Worm (Caenorhabditis elegans) whole organism, L4 larva: ENCODE data around the gene E02H1.1.
A peak's percentile ranks its signal among the peaks of the same experiment; 100 is the strongest.

Source experiments
- F10B5.3 ChIP-seq: sonication (generic microtip); optimal IDR thresholded peaks from 2 replicates; lab custom pipeline; 2016; ENCODE audit warnings: mild to moderate bottlenecking, missing genetic modification characterization, missing compliant biosample characterization
- F49E8.2 ChIP-seq: sonication (generic microtip); optimal IDR thresholded peaks from 2 replicates; lab custom pipeline; 2016; ENCODE audit warnings: missing compliant biosample characterization, mild to moderate bottlenecking, missing genetic modification characterization, borderline replicate concordance
- R02D3.7 ChIP-seq: fragments of 150-350 bp; sonication (generic microtip); optimal IDR thresholded peaks from 3 replicates; lab custom pipeline; 2014; ENCODE audit warnings: missing biosample characterization, missing genetic modification characterization
- aha-1 ChIP-seq: fragments of 150-350 bp; peaks from one replicate; lab custom pipeline; 2014; ENCODE audit warnings: missing biosample characterization, missing genetic modification characterization
- aly-2 ChIP-seq: sonication (generic microtip); optimal IDR thresholded peaks from 2 replicates; lab custom pipeline; 2018; ENCODE audit warnings: missing biosample characterization, missing genetic modification characterization
- ama-1 ChIP-seq: fragments of 150-350 bp; optimal IDR thresholded peaks from 2 replicates; lab custom pipeline; 2014; ENCODE audit warnings: inconsistent platforms, mixed read lengths
- ceh-28 ChIP-seq: fragments of 150-350 bp; optimal IDR thresholded peaks from 2 replicates; lab custom pipeline; 2014; ENCODE audit warnings: missing biosample characterization, missing genetic modification reagents, missing genetic modification characterization
- daf-16 ChIP-seq, 3 experiments: sonication (generic microtip); optimal IDR thresholded peaks; 2 replicates each; lab custom pipeline; 2016 to 2017; ENCODE audit warnings: missing genetic modification characterization in 3 of 3, missing genetic modification reagents in 3 of 3, mild to moderate bottlenecking in 2 of 3, missing compliant biosample characterization in 2 of 3, missing biosample characterization in 1 of 3, moderate library complexity in 1 of 3
- dmd-6 ChIP-seq: fragments of 200-800 bp; sonication (Bioruptor generic); IDR thresholded peaks from 2 replicates; pipeline ENCODE4 v1.3.6; 2022; ENCODE audit warnings: missing genetic modification reagents, missing genetic modification characterization, missing compliant biosample characterization
- dpl-1 ChIP-seq: fragments of 150-350 bp; optimal IDR thresholded peaks from 2 replicates; lab custom pipeline; 2014; ENCODE audit warnings: missing biosample characterization, missing genetic modification reagents, missing genetic modification characterization
- duxl-1 ChIP-seq: sonication (generic microtip); optimal IDR thresholded peaks from 2 replicates; lab custom pipeline; 2016; ENCODE audit warnings: mild to moderate bottlenecking, missing genetic modification characterization, moderate library complexity, missing compliant biosample characterization; ENCODE audit not compliant: poor library complexity
- egl-43 ChIP-seq: fragments of 200-800 bp; sonication (Bioruptor generic); IDR thresholded peaks from 2 replicates; pipeline ENCODE4 v1.3.6; 2022; ENCODE audit warnings: missing genetic modification reagents, missing genetic modification characterization, missing compliant biosample characterization
- fos-1 ChIP-seq: fragments of 150-350 bp; optimal IDR thresholded peaks from 2 replicates; lab custom pipeline; 2014; ENCODE audit warnings: missing biosample characterization, missing genetic modification characterization
- hlh-11 ChIP-seq: fragments of 200-800 bp; sonication (Bioruptor generic); optimal IDR thresholded peaks from 2 replicates; lab custom pipeline; 2018; ENCODE audit warnings: mild to moderate bottlenecking, missing genetic modification characterization, missing compliant biosample characterization
- hlh-30 ChIP-seq: sonication (generic microtip); optimal IDR thresholded peaks from 2 replicates; lab custom pipeline; 2017; ENCODE audit warnings: antibody characterized with exemption, mild to moderate bottlenecking, missing genetic modification characterization, missing compliant biosample characterization; ENCODE audit not compliant: insufficient read depth
- lin-1 ChIP-seq: fragments of 200-800 bp; sonication (Bioruptor generic); IDR thresholded peaks from 2 replicates; pipeline ENCODE4 v1.3.6; 2022; ENCODE audit warnings: missing genetic modification reagents, missing genetic modification characterization, missing compliant biosample characterization
- lin-13 ChIP-seq: fragments of 150-350 bp; optimal IDR thresholded peaks from 2 replicates; lab custom pipeline; 2014; ENCODE audit warnings: missing biosample characterization, missing genetic modification reagents, missing genetic modification characterization
- lin-15B ChIP-seq: fragments of 150-350 bp; sonication (generic microtip); optimal IDR thresholded peaks from 3 replicates; lab custom pipeline; 2014; ENCODE audit warnings: missing biosample characterization, missing genetic modification characterization
- madf-5 ChIP-seq, 2 experiments: fragments of 200-800 bp; sonication (Bioruptor generic); IDR thresholded peaks; 2 replicates each; pipeline ENCODE4 v1.3.6; 2022; ENCODE audit warnings: missing compliant biosample characterization in 2 of 2, missing genetic modification characterization in 2 of 2
- mdl-1 ChIP-seq, 2 experiments: fragments of 150-350 bp in 1 of 2; sonication (generic microtip) in 1 of 2; optimal IDR thresholded peaks; 2 replicates each; lab custom pipeline; 2014 to 2017; ENCODE audit warnings: missing biosample characterization in 2 of 2, missing genetic modification characterization in 2 of 2
- mep-1 ChIP-seq: fragments of 150-350 bp; sonication (generic microtip); optimal IDR thresholded peaks from 3 replicates; lab custom pipeline; 2014; ENCODE audit warnings: missing biosample characterization, missing genetic modification characterization
- mxl-2 ChIP-seq: fragments of 200-800 bp; sonication (Bioruptor generic); conservative IDR thresholded peaks from 2 replicates; pipeline ENCODE4 v1.3.6; 2022; ENCODE audit warnings: missing genetic modification reagents, missing genetic modification characterization, missing compliant biosample characterization
- mxl-3 ChIP-seq: fragments of 200-800 bp; sonication (Bioruptor generic); optimal IDR thresholded peaks from 2 replicates; lab custom pipeline; 2018; ENCODE audit warnings: mild to moderate bottlenecking, missing genetic modification characterization, missing compliant biosample characterization
- nhr-11 ChIP-seq: fragments of 150-350 bp; optimal IDR thresholded peaks from 2 replicates; lab custom pipeline; 2014; ENCODE audit warnings: missing biosample characterization, missing genetic modification characterization
- nhr-25 ChIP-seq: sonication (generic microtip); optimal IDR thresholded peaks from 2 replicates; lab custom pipeline; 2017; ENCODE audit warnings: missing genetic modification characterization, mild to moderate bottlenecking, missing compliant biosample characterization, antibody characterized with exemption, moderate library complexity, borderline replicate concordance; ENCODE audit not compliant: insufficient read depth
- nhr-28 ChIP-seq: fragments of 150-350 bp; optimal IDR thresholded peaks from 2 replicates; lab custom pipeline; 2014; ENCODE audit warnings: missing biosample characterization, missing genetic modification characterization
- nhr-41 ChIP-seq: fragments of 200-800 bp; sonication (Bioruptor generic); IDR thresholded peaks from 2 replicates; pipeline ENCODE4 v1.3.6; 2022; ENCODE audit warnings: missing genetic modification reagents, missing genetic modification characterization, missing compliant biosample characterization
- nhr-42 ChIP-seq: fragments of 200-800 bp; sonication (Bioruptor generic); IDR thresholded peaks from 2 replicates; pipeline ENCODE4 v1.3.6; 2022; ENCODE audit warnings: missing genetic modification characterization, missing compliant biosample characterization
- nhr-6 ChIP-seq: fragments of 150-350 bp; optimal IDR thresholded peaks from 2 replicates; lab custom pipeline; 2014; ENCODE audit warnings: missing biosample characterization, missing genetic modification characterization
- pha-4 ChIP-seq, 2 experiments: fragments of 150-350 bp in 1 of 2; fragments of 200-800 bp in 1 of 2; sonication (Bioruptor generic) in 1 of 2; IDR thresholded peaks in 1 of 2; optimal IDR thresholded peaks in 1 of 2; 2 replicates each; pipeline versions ENCODE4 v1.3.6 to Lab custom; 2014 to 2022; ENCODE audit warnings: missing genetic modification characterization in 2 of 2, missing genetic modification reagents in 2 of 2, missing biosample characterization in 1 of 2, missing compliant biosample characterization in 1 of 2
- php-3 ChIP-seq: fragments of 200-800 bp; sonication (Bioruptor generic); IDR thresholded peaks from 2 replicates; pipeline ENCODE4 v1.3.6; 2022; ENCODE audit warnings: missing genetic modification reagents, missing genetic modification characterization, missing compliant biosample characterization
- pqm-1 ChIP-seq: sonication (generic microtip); optimal IDR thresholded peaks from 2 replicates; lab custom pipeline; 2017; ENCODE audit warnings: missing biosample characterization, missing genetic modification characterization
- rbr-2 ChIP-seq: sonication (generic microtip); optimal IDR thresholded peaks from 2 replicates; lab custom pipeline; 2016; ENCODE audit warnings: missing genotype, missing genetic modification characterization, missing compliant biosample characterization
- set-16 ChIP-seq: fragments of 200-800 bp; sonication (Bioruptor generic); IDR thresholded peaks from 2 replicates; pipeline ENCODE4 v1.3.6; 2022; ENCODE audit warnings: missing genetic modification reagents, missing genetic modification characterization, missing compliant biosample characterization
- spr-1 ChIP-seq: sonication (generic microtip); optimal IDR thresholded peaks from 2 replicates; lab custom pipeline; 2016; ENCODE audit warnings: mild to moderate bottlenecking, missing genetic modification characterization, missing compliant biosample characterization
- unc-62 ChIP-seq, 3 experiments: fragments of 150-350 bp in 1 of 3; sonication (generic microtip); optimal IDR thresholded peaks in 2 of 3; peaks in 1 of 3; 1 replicate in 1 of 3; 2 replicates in 2 of 3; lab custom pipeline; 2014 to 2017; ENCODE audit warnings: missing biosample characterization in 3 of 3, missing genetic modification characterization in 3 of 3, missing genetic modification reagents in 3 of 3, missing genotype in 1 of 3
- vab-7 ChIP-seq: fragments of 200-800 bp; sonication (Bioruptor generic); IDR thresholded peaks from 2 replicates; pipeline ENCODE4 v1.3.6; 2022; ENCODE audit warnings: missing genetic modification reagents, missing genetic modification characterization, missing compliant biosample characterization
- ztf-11 ChIP-seq: fragments of 150-350 bp; optimal IDR thresholded peaks from 2 replicates; lab custom pipeline; 2014; ENCODE audit warnings: missing biosample characterization, missing genetic modification characterization
- ztf-7 ChIP-seq: fragments of 150-350 bp; optimal IDR thresholded peaks from 2 replicates; lab custom pipeline; 2014; ENCODE audit warnings: missing biosample characterization, missing genetic modification characterization

The E02H1.1 gene

DNA sequence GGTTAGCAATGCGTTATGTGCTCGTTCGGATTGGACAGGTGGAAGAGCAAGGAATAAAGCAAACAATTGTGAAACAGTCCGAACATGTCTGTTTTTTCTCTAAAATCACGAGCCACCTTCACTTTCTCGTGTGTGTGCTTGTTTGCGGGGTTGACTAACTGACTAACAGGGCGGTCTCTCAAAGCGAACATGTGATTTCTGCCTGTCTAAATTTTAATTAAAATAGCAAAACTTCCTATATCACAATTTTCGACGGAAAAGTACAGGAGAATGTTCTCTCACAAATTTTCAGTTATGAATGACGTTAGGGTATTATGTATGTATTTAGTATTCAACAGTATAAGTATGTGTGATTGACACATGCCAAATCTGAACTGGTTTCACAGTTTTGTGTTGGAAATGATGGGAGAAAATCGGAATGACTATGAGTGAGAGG, 31.0 kb upstream of the E02H1.1 start (continued):
- TF ChIP-seq nhr-41 (GFP tag; lab: Robert Waterston, UW), result no peak
- no peak for TF ChIP-seq ztf-7 (tag; lab: Kevin White, UChicago)
- TF ChIP-seq nhr-25 (tag; lab: Kevin White, UChicago), result no peak
- TF ChIP-seq lin-15B (tag; lab: Kevin White, UChicago), result no peak
- TF ChIP-seq lin-13 (GFP tag; lab: Kevin White, UChicago), result no peak
- no peak for TF ChIP-seq aly-2
- no peak for TF ChIP-seq mxl-2 (GFP tag; lab: Robert Waterston, UW)
- TF ChIP-seq lin-1 (GFP tag; lab: Robert Waterston, UW), result peak; percentile 28; the same call in 1 of the 2 replicates
- no peak for TF ChIP-seq aha-1 (tag; lab: Kevin White, UChicago)
- TF ChIP-seq pqm-1 (tag; lab: Kevin White, UChicago), result no peak
- TF ChIP-seq mxl-3 (GFP tag; lab: Kevin White, UChicago), result no peak
- TF ChIP-seq mep-1 (tag; lab: Kevin White, UChicago), result peak; percentile 39
- TF ChIP-seq F10B5.3, result no peak
- TF ChIP-seq ceh-28 (tag; lab: Kevin White, UChicago), result no peak
- TF ChIP-seq unc-62 (GFP tag; optimal IDR thresholded peaks at IDR 0.05 in 1 of 2; lab: Kevin White, UChicago), result peak in 1 of 2 experiments; percentile 61
- TF ChIP-seq unc-62 (tag; optimal IDR thresholded peaks at IDR 0.05; lab: Kevin White, UChicago), result no peak
- TF ChIP-seq R02D3.7 (tag; lab: Kevin White, UChicago), result no peak
- TF ChIP-seq php-3 (GFP tag; lab: Robert Waterston, UW), result no peak
- TF ChIP-seq spr-1 (tag; lab: Kevin White, UChicago), result no peak
- TF ChIP-seq vab-7 (GFP tag; lab: Robert Waterston, UW), result no peak
- no peak for TF ChIP-seq duxl-1 (tag; lab: Kevin White, UChicago)
- TF ChIP-seq F49E8.2 (tag; lab: Kevin White, UChicago), result no peak
- no peak for TF ChIP-seq ztf-11 (tag; lab: Kevin White, UChicago)
- no peak for TF ChIP-seq dpl-1 (GFP tag; lab: Kevin White, UChicago)
- TF ChIP-seq egl-43 (GFP tag; lab: Robert Waterston, UW), result no peak
- no peak for TF ChIP-seq fos-1 (tag; lab: Kevin White, UChicago)
- no peak for TF ChIP-seq nhr-6 (tag; lab: Kevin White, UChicago)
- TF ChIP-seq rbr-2 (tag; lab: Kevin White, UChicago), result no peak
- TF ChIP-seq madf-5 (GFP tag; IDR thresholded peaks at IDR 0.05; lab: Robert Waterston, UW), result no peak
- TF ChIP-seq, all 104 proteins: peak for 18

DNA sequence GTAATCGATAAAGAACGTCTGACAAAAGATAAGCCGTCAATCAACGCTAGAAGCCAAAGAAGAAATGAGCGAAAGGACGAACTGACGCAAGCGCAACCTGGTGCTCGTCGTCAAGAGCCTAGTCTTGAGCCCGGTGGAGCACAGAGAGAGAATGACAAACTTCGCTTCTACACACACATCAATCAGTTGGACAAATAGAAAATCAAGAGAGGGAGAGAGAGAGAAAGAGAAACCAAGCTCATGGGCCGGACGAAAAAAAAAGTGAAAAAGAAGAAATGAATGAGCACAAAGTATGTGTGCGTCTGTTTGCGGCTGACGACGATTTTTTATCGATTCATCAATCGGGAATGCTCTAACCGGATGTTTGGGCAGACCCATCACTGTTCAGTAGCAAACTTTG, 30.2 kb upstream of the E02H1.1 start:
- TF ChIP-seq mdl-1 (tag; optimal IDR thresholded peaks at IDR 0.05; lab: Kevin White, UChicago) (peak in 1 of 2 experiments; percentile 11), hlh-30 (peak; percentile 19), nhr-28 (peak; percentile 37), nhr-6 (tag; lab: Kevin White, UChicago) (peak; percentile 7), aha-1 (tag; lab: Kevin White, UChicago) (peak; percentile 96), mxl-2 (GFP tag; lab: Robert Waterston, UW) (no peak), pha-4 (GFP tag; IDR thresholded peaks at IDR 0.05; lab: Robert Waterston, UW) (no peak; the same call in none of the 2 replicates), pha-4 (tag; optimal IDR thresholded peaks at IDR 0.05; lab: Kevin White, UChicago) (peak; percentile 37), dmd-6 (GFP tag; lab: Robert Waterston, UW) (peak; percentile 16; the same call in 1 of the 2 replicates), lin-15B (tag; lab: Kevin White, UChicago) (no peak), ama-1 (lab: Kevin White, UChicago) (peak; percentile 26), nhr-11 (peak; percentile 67), rbr-2 (tag; lab: Kevin White, UChicago) (no peak), nhr-42 (GFP tag; lab: Robert Waterston, UW) (no peak), unc-62 (GFP tag; optimal IDR thresholded peaks at IDR 0.05 in 1 of 2; lab: Kevin White, UChicago) (peak in 1 of 2 experiments; percentile 71), unc-62 (tag; optimal IDR thresholded peaks at IDR 0.05; lab: Kevin White, UChicago) (no peak), set-16 (GFP tag; lab: Robert Waterston, UW) (peak; percentile 27; the same call in 1 of the 2 replicates), daf-16 (GFP tag; optimal IDR thresholded peaks at IDR 0.05; lab: Kevin White, UChicago) (peak in 1 of 2 experiments; percentile 50), daf-16 (tag; optimal IDR thresholded peaks at IDR 0.05; lab: Kevin White, UChicago) (no peak), egl-43 (GFP tag; lab: Robert Waterston, UW) (peak; percentile 57; the same call in 1 of the 2 replicates), hlh-11 (tag; lab: Kevin White, UChicago) (peak; percentile 60), lin-13 (GFP tag; lab: Kevin White, UChicago) (no peak)
